Worm (Caenorhabditis elegans) whole organism, mixed stage, embryonic: ENCODE results near the gene C03B1.17.

ENCODE experiments used
- M03D4.4 ChIP-seq: sonication (generic microtip); optimal IDR thresholded peaks from 2 replicates; lab custom pipeline; 2017; ENCODE audit warnings: mild to moderate bottlenecking, missing genetic modification characterization, missing compliant biosample characterization
- bed-3 ChIP-seq: fragments of 200-800 bp; sonication (Bioruptor generic); optimal IDR thresholded peaks from 3 replicates; lab custom pipeline; 2018; ENCODE audit warnings: mild to moderate bottlenecking, missing genetic modification characterization, moderate library complexity, missing compliant biosample characterization
- blmp-1 ChIP-seq: fragments of 150-350 bp; optimal IDR thresholded peaks from 2 replicates; lab custom pipeline; 2014; ENCODE audit warnings: missing biosample characterization, missing genetic modification characterization
- ceh-39 ChIP-seq: fragments of 150-350 bp; optimal IDR thresholded peaks from 2 replicates; lab custom pipeline; 2014; ENCODE audit warnings: missing biosample characterization, missing genetic modification characterization
- ceh-43 ChIP-seq: fragments of 200-800 bp; sonication (Bioruptor generic); optimal IDR thresholded peaks from 2 replicates; lab custom pipeline; 2018; ENCODE audit warnings: mild to moderate bottlenecking, missing genetic modification characterization, moderate library complexity, missing compliant biosample characterization
- ceh-83 ChIP-seq: fragments of 200-800 bp; sonication (Bioruptor generic); optimal IDR thresholded peaks from 2 replicates; lab custom pipeline; 2018; ENCODE audit warnings: mild to moderate bottlenecking, missing genetic modification characterization, missing compliant biosample characterization
- ces-1 ChIP-seq: fragments of 150-350 bp; optimal IDR thresholded peaks from 2 replicates; lab custom pipeline; 2014; ENCODE audit warnings: missing biosample characterization, missing genetic modification reagents, missing genetic modification characterization
- cnd-1 ChIP-seq: fragments of 200-800 bp; sonication (Bioruptor generic); optimal IDR thresholded peaks from 2 replicates; lab custom pipeline; 2018; ENCODE audit warnings: mild to moderate bottlenecking, missing genetic modification characterization, missing compliant biosample characterization
- elt-1 ChIP-seq: sonication (generic microtip); optimal IDR thresholded peaks from 2 replicates; lab custom pipeline; 2017; ENCODE audit warnings: missing genetic modification characterization, mild to moderate bottlenecking, missing compliant biosample characterization, antibody characterized with exemption, moderate library complexity, borderline replicate concordance; ENCODE audit not compliant: insufficient read depth
- elt-3 ChIP-seq: fragments of 150-350 bp; optimal IDR thresholded peaks from 2 replicates; lab custom pipeline; 2014; ENCODE audit warnings: missing biosample characterization, missing genetic modification characterization
- flh-1 ChIP-seq: fragments of 200-800 bp; sonication (Bioruptor generic); optimal IDR thresholded peaks from 2 replicates; lab custom pipeline; 2018; ENCODE audit warnings: mild to moderate bottlenecking, missing genetic modification characterization, moderate library complexity, missing compliant biosample characterization
- ham-2 ChIP-seq: fragments of 200-800 bp; sonication (Bioruptor generic); optimal IDR thresholded peaks from 2 replicates; lab custom pipeline; 2018; ENCODE audit warnings: mild to moderate bottlenecking, missing genetic modification characterization, missing compliant biosample characterization
- hlh-1 ChIP-seq: fragments of 150-350 bp; optimal IDR thresholded peaks from 2 replicates; lab custom pipeline; 2014; ENCODE audit warnings: missing biosample characterization, missing genetic modification reagents, missing genetic modification characterization
- lin-13 ChIP-seq: fragments of 150-350 bp; optimal IDR thresholded peaks from 2 replicates; lab custom pipeline; 2014; ENCODE audit warnings: missing biosample characterization, missing genetic modification characterization
- lin-32 ChIP-seq: fragments of 200-800 bp; sonication (Bioruptor generic); optimal IDR thresholded peaks from 2 replicates; lab custom pipeline; 2018; ENCODE audit warnings: mild to moderate bottlenecking, missing genetic modification characterization, missing compliant biosample characterization
- lsy-2 ChIP-seq: fragments of 150-350 bp; optimal IDR thresholded peaks from 2 replicates; lab custom pipeline; 2014; ENCODE audit warnings: missing biosample characterization, missing genetic modification characterization
- mab-5 ChIP-seq: fragments of 150-350 bp; optimal IDR thresholded peaks from 2 replicates; lab custom pipeline; 2014; ENCODE audit warnings: missing biosample characterization, missing genetic modification characterization
- mep-1 ChIP-seq: fragments of 150-350 bp; optimal IDR thresholded peaks from 2 replicates; lab custom pipeline; 2017; ENCODE audit warnings: missing biosample characterization, missing genetic modification reagents, missing genetic modification characterization, inconsistent platforms
- mls-2 ChIP-seq: sonication (generic microtip); optimal IDR thresholded peaks from 2 replicates; lab custom pipeline; 2016; ENCODE audit warnings: mild to moderate bottlenecking, missing genetic modification characterization, moderate library complexity, missing compliant biosample characterization
- nhr-12 ChIP-seq: fragments of 150-350 bp; optimal IDR thresholded peaks from 2 replicates; lab custom pipeline; 2014; ENCODE audit warnings: missing biosample characterization, missing genetic modification characterization
- nhr-2 ChIP-seq: fragments of 150-350 bp; optimal IDR thresholded peaks from 2 replicates; lab custom pipeline; 2014; ENCODE audit warnings: missing biosample characterization, missing genetic modification characterization
- nhr-237 ChIP-seq: fragments of 150-350 bp; optimal IDR thresholded peaks from 2 replicates; lab custom pipeline; 2014; ENCODE audit warnings: missing biosample characterization, missing genetic modification characterization
- nhr-76 ChIP-seq: sonication (generic microtip); optimal IDR thresholded peaks from 2 replicates; lab custom pipeline; 2017; ENCODE audit warnings: missing biosample characterization, missing genetic modification characterization
- sem-2 ChIP-seq: fragments of 200-800 bp; sonication (Bioruptor generic); optimal IDR thresholded peaks from 2 replicates; lab custom pipeline; 2018; ENCODE audit warnings: mild to moderate bottlenecking, missing genetic modification characterization, missing compliant biosample characterization
- snpc-4 ChIP-seq: fragments of 150-350 bp; optimal IDR thresholded peaks from 2 replicates; lab custom pipeline; 2014; ENCODE audit warnings: missing biosample characterization, missing genetic modification characterization
- sptf-1 ChIP-seq: sonication (generic microtip); optimal IDR thresholded peaks from 2 replicates; lab custom pipeline; 2017; ENCODE audit warnings: mild to moderate bottlenecking, missing genetic modification characterization, moderate library complexity, missing compliant biosample characterization
- tbx-8 ChIP-seq: fragments of 200-800 bp; sonication (Bioruptor generic); optimal IDR thresholded peaks from 2 replicates; lab custom pipeline; 2018; ENCODE audit warnings: mild to moderate bottlenecking, missing genetic modification characterization, moderate library complexity, missing compliant biosample characterization
- unc-120 ChIP-seq: sonication (generic microtip); optimal IDR thresholded peaks from 2 replicates; lab custom pipeline; 2017; ENCODE audit warnings: missing genetic modification characterization, missing compliant biosample characterization; ENCODE audit not compliant: poor library complexity, severe bottlenecking
- unc-39 ChIP-seq: fragments of 150-350 bp; optimal IDR thresholded peaks from 2 replicates; lab custom pipeline; 2014; ENCODE audit warnings: missing biosample characterization, missing genetic modification characterization
- unc-62 ChIP-seq: fragments of 150-350 bp; optimal IDR thresholded peaks from 2 replicates; lab custom pipeline; 2014; ENCODE audit warnings: missing biosample characterization, missing genetic modification reagents, missing genetic modification characterization
- zip-8 ChIP-seq: fragments of 150-350 bp; optimal IDR thresholded peaks from 2 replicates; lab custom pipeline; 2014; ENCODE audit warnings: missing biosample characterization, missing genetic modification characterization
- ztf-11 ChIP-seq: fragments of 150-350 bp; optimal IDR thresholded peaks from 2 replicates; lab custom pipeline; 2014; ENCODE audit warnings: missing biosample characterization, missing genetic modification characterization

Gene C03B1.17

ce11 chrX:6373348-6373747 is at the start of gene C03B1.17:
TSS of gene C03B1.17 (plus strand) at chrX:6373648.
- TF ChIP-seq mep-1 (tag; lab: Kevin White, UChicago) (no peak), blmp-1 (tag; lab: Kevin White, UChicago) (no peak), unc-120 (tag; lab: Kevin White, UChicago) (no peak), ceh-39 (tag; lab: Kevin White, UChicago) (no peak), lsy-2 (tag; lab: Kevin White, UChicago) (no peak), mls-2 (no peak), ceh-83 (GFP tag; lab: Kevin White, UChicago) (no peak), elt-1 (tag; lab: Kevin White, UChicago) (no peak)

DNA sequence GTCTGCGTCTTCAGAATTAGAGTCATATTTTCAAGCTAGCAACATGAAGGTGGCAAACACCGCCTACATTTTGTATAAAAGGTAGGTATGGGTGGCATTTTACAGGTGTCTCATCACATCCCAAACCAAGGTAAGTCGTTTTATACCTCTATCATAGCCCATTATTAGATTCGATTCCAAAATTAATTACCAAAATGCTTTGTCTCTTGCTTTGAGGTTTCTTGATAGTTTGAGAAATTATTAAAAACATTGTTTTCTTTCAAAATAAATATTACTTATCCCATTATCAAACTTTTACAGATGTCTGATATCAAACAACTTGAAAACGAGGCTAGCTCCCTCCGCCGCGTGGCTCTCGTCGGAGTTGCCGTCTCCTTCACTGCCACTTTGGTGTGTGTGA is 47.4 kb upstream of the C03B1.17 start, which contains the start of gene col-168:
TSS of gene col-168 (plus strand) at position 301 of the 400 bp plus-strand sequence.
- TF ChIP-seq elt-3: no peak
- TF ChIP-seq unc-62: no peak
- no peak for TF ChIP-seq snpc-4 (tag; lab: Kevin White, UChicago)
- TF ChIP-seq flh-1 (GFP tag; lab: Kevin White, UChicago): no peak
- TF ChIP-seq nhr-237 (tag; lab: Kevin White, UChicago): no peak
- no peak for TF ChIP-seq lin-13 (tag; lab: Kevin White, UChicago)
- TF ChIP-seq sem-2 (GFP tag; lab: Kevin White, UChicago): no peak
- no peak for TF ChIP-seq zip-8 (tag; lab: Kevin White, UChicago)
- no peak for TF ChIP-seq nhr-12 (tag; lab: Kevin White, UChicago)
- no peak for TF ChIP-seq ces-1 (GFP tag; lab: Kevin White, UChicago)
- TF ChIP-seq unc-120 (tag; lab: Kevin White, UChicago): no peak
- no peak for TF ChIP-seq nhr-2 (tag; lab: Kevin White, UChicago)
- TF ChIP-seq cnd-1 (tag; lab: Kevin White, UChicago): no peak
- TF ChIP-seq hlh-1 (tag; lab: Kevin White, UChicago): no peak
- no peak for TF ChIP-seq sptf-1 (tag; lab: Kevin White, UChicago)
- no peak for TF ChIP-seq tbx-8 (GFP tag; lab: Kevin White, UChicago)
- TF ChIP-seq bed-3 (GFP tag; lab: Kevin White, UChicago): no peak
- no peak for TF ChIP-seq nhr-76 (tag; lab: Kevin White, UChicago)
- no peak for TF ChIP-seq ztf-11 (tag; lab: Kevin White, UChicago)
- TF ChIP-seq ceh-43 (GFP tag; lab: Kevin White, UChicago): no peak

ce11 chrX:6328860-6329259 is 44.6 kb upstream of the C03B1.17 start, which contains the start of gene col-169:
TSS of gene col-169 (plus strand) at chrX:6329160.
- no peak for TF ChIP-seq ces-1 (GFP tag; lab: Kevin White, UChicago)
- peak; percentile 30 for TF ChIP-seq zip-8 (tag; lab: Kevin White, UChicago)
- TF ChIP-seq tbx-8 (GFP tag; lab: Kevin White, UChicago): no peak

DNA sequence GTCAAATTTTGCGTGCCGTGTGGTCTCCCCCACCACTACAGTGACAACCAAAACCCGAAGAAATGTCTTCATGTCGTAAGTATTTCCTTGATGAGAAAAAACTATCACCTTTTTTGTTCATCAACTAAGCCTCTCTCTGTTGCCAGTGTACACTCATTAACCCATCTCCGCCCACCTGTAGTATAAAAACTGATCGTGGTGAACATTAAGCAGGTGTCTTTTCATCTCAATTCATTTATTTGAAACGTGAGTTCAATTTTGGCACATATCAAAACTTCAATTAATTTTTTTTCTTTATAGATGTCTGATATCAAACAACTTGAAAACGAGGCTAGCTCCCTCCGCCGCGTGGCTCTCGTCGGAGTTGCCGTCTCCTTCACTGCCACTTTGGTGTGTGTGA is 42.0 kb upstream of the C03B1.17 start, which contains the start of gene col-170:
TSS of gene col-170 (plus strand) at position 301 of the 400 bp plus-strand sequence.
- no peak for TF ChIP-seq unc-39 (tag; lab: Kevin White, UChicago)
- TF ChIP-seq ceh-43 (GFP tag; lab: Kevin White, UChicago): no peak
- no peak for TF ChIP-seq mab-5 (tag; lab: Kevin White, UChicago)
- no peak for TF ChIP-seq tbx-8 (GFP tag; lab: Kevin White, UChicago)
- TF ChIP-seq ham-2: no peak
- TF ChIP-seq lin-32 (GFP tag; lab: Kevin White, UChicago): no peak
- TF ChIP-seq ceh-39 (tag; lab: Kevin White, UChicago): no peak
- TF ChIP-seq ztf-11 (tag; lab: Kevin White, UChicago): no peak
- no peak for TF ChIP-seq lsy-2 (tag; lab: Kevin White, UChicago)
- no peak for TF ChIP-seq M03D4.4 (tag; lab: Kevin White, UChicago)
- TF ChIP-seq mls-2: no peak
- no peak for TF ChIP-seq lin-13 (tag; lab: Kevin White, UChicago)
- no peak for TF ChIP-seq hlh-1 (tag; lab: Kevin White, UChicago)
- no peak for TF ChIP-seq ces-1 (GFP tag; lab: Kevin White, UChicago)
